Fruit fly (Drosophila melanogaster): ENCODE data around the gene ogre.

Gene ogre

dm6 chrX:7014931-7015428 is 23.9 kb upstream of the ogre start (continued):
- peak; percentile 90 for TF ChIP-seq woc (GFP tag; optimal IDR thresholded peaks at IDR 0.05)
- TF ChIP-seq pan (optimal IDR thresholded peaks at IDR 0.05): peak; percentile 53
- no peak for TF ChIP-seq dl (GFP tag; optimal IDR thresholded peaks at IDR 0.05; ENCODE audit: insufficient read depth in 1 of 2, partially characterized antibody in 2 of 2)
- TF ChIP-seq brk (GFP tag; optimal IDR thresholded peaks at IDR 0.05): no peak

- no peak for TF ChIP-seq Dfd (GFP tag; optimal IDR thresholded peaks at IDR 0.05)
- TF ChIP-seq usp (GFP tag; optimal IDR thresholded peaks at IDR 0.05): no peak
- TF ChIP-seq sage (GFP tag; optimal IDR thresholded peaks at IDR 0.05): peak; percentile 81
- TF ChIP-seq fru (GFP tag; optimal IDR thresholded peaks at IDR 0.05): peak; percentile 82
- no peak for TF ChIP-seq GATAd (GFP tag; optimal IDR thresholded peaks at IDR 0.05)
- peak; percentile 73 for TF ChIP-seq psq (GFP tag; optimal IDR thresholded peaks at IDR 0.05)
- TF ChIP-seq Hnf4 (GFP tag; optimal IDR thresholded peaks at IDR 0.05): peak; percentile 87
- peak; percentile 56 for TF ChIP-seq Hr83 (GFP tag; optimal IDR thresholded peaks at IDR 0.05; ENCODE audit: poor library complexity, severe bottlenecking)
- peak; percentile 70 for TF ChIP-seq sv (GFP tag; optimal IDR thresholded peaks at IDR 0.05)
- peak; percentile 6 to 88 for TF ChIP-seq foxo (GFP tag; optimal IDR thresholded peaks at IDR 0.05)
- TF ChIP-seq CrebA (GFP tag; optimal IDR thresholded peaks at IDR 0.05; ENCODE audit: borderline replicate concordance): no peak
- no peak for TF ChIP-seq lola (GFP tag; optimal IDR thresholded peaks at IDR 0.05)
- peak; percentile 85 for TF ChIP-seq h (GFP tag; optimal IDR thresholded peaks at IDR 0.05)
- TF ChIP-seq Myc (optimal IDR thresholded peaks at IDR 0.05): no peak
- TF ChIP-seq pan (optimal IDR thresholded peaks at IDR 0.05): no peak
- TF ChIP-seq Vsx2 (GFP tag; optimal IDR thresholded peaks at IDR 0.05; ENCODE audit: partially characterized antibody): no peak
- TF ChIP-seq Rel (GFP tag; optimal IDR thresholded peaks at IDR 0.05): no peak
- TF ChIP-seq Rel (tag; optimal IDR thresholded peaks at IDR 0.05): peak; percentile 34
- TF ChIP-seq N (GFP tag; optimal IDR thresholded peaks at IDR 0.05): no peak
- TF ChIP-seq woc (GFP tag; optimal IDR thresholded peaks at IDR 0.05): peak; percentile 83
- peak; percentile 49 for TF ChIP-seq brk (GFP tag; optimal IDR thresholded peaks at IDR 0.05)
- TF ChIP-seq OdsH (GFP tag; optimal IDR thresholded peaks at IDR 0.05): peak; percentile 77
- TF ChIP-seq Jra (GFP tag; optimal IDR thresholded peaks at IDR 0.05): peak; percentile 60
- peak; percentile 78 for TF ChIP-seq dmrt93B (GFP tag; optimal IDR thresholded peaks at IDR 0.05)
- TF ChIP-seq dsf (GFP tag; optimal IDR thresholded peaks at IDR 0.05; ENCODE audit: borderline replicate concordance): peak; percentile 50
- TF ChIP-seq tai (GFP tag; optimal IDR thresholded peaks at IDR 0.05): peak; percentile 76
- TF ChIP-seq CG9705 (GFP tag; optimal IDR thresholded peaks at IDR 0.05): peak; percentile 7
- TF ChIP-seq dl (GFP tag; optimal IDR thresholded peaks at IDR 0.05; ENCODE audit: insufficient read depth in 1 of 2, partially characterized antibody in 2 of 2): no peak
- no peak for TF ChIP-seq Abd-B (GFP tag; optimal IDR thresholded peaks at IDR 0.05)
- peak; percentile 91 for TF ChIP-seq rgr (GFP tag; optimal IDR thresholded peaks at IDR 0.05)
- peak; percentile 87 for TF ChIP-seq HLH106 (tag; optimal IDR thresholded peaks at IDR 0.05)
- TF ChIP-seq Mio (GFP tag; optimal IDR thresholded peaks at IDR 0.05): peak; percentile 56
- TF ChIP-seq br (GFP tag; optimal IDR thresholded peaks at IDR 0.05): peak; percentile 71
- peak; percentile 59 for TF ChIP-seq CG32264 (GFP tag; optimal IDR thresholded peaks at IDR 0.05)
- TF ChIP-seq Sp1 (GFP tag; optimal IDR thresholded peaks at IDR 0.05): peak; percentile 77
- no peak for TF ChIP-seq jim (GFP tag; optimal IDR thresholded peaks at IDR 0.05)
- TF ChIP-seq ey (GFP tag; optimal IDR thresholded peaks at IDR 0.05): peak; percentile 85
- TF ChIP-seq Dif (GFP tag; optimal IDR thresholded peaks at IDR 0.05; ENCODE audit: partially characterized antibody): no peak
- TF ChIP-seq Hr78 (GFP tag; optimal IDR thresholded peaks at IDR 0.05): no peak
Measured at dm6 chrX:7013320-7014214, 22.4 kb upstream of the ogre start, which contains the start of the genes CG3032 and CG4593. Gene CG3032 (minus strand): TSS chrX:7013881. Gene CG4593 (plus strand): TSS chrX:7013887.
